Fruit fly (Drosophila melanogaster) whole organism, embryonic: ENCODE data around the gene CG42810.

Experiments used
- Aef1 ChIP-seq: fragments of 200-800 bp; sonication (Bioruptor generic); IDR thresholded peaks from 3 replicates; pipeline ENCODE4 v1.3.6; 2022; ENCODE audit warnings: missing biosample characterization, missing genetic modification characterization
- CG10209 ChIP-seq: fragments of 200-800 bp; sonication (Bioruptor generic); optimal IDR thresholded peaks from 3 replicates; lab custom pipeline; 2017; ENCODE audit warnings: missing biosample characterization, mild to moderate bottlenecking, missing genetic modification characterization, missing genetic modification reagents
- CG10543 ChIP-seq: fragments of 200-800 bp; sonication (Bioruptor generic); optimal IDR thresholded peaks from 3 replicates; lab custom pipeline; 2017; ENCODE audit warnings: missing biosample characterization, mild to moderate bottlenecking, missing genetic modification characterization, moderate library complexity
- CG10959 ChIP-seq: fragments of 200-800 bp; sonication (Bioruptor generic); IDR thresholded peaks from 2 replicates; pipeline ENCODE4 v1.3.6; 2022; ENCODE audit warnings: missing biosample characterization, missing genetic modification characterization
- CG11456 ChIP-seq: fragments of 200-800 bp; sonication (Bioruptor generic); IDR thresholded peaks from 3 replicates; pipeline ENCODE4 v1.3.6; 2022; ENCODE audit warnings: missing biosample characterization, missing genetic modification characterization
- CG12236 ChIP-seq: fragments of 200-800 bp; sonication (Bioruptor generic); optimal IDR thresholded peaks from 2 replicates; lab custom pipeline; 2016; ENCODE audit warnings: missing biosample characterization, missing genetic modification characterization
- CG13894 ChIP-seq: fragments of 200-800 bp; sonication (Bioruptor generic); optimal IDR thresholded peaks from 3 replicates; lab custom pipeline; 2018; ENCODE audit warnings: missing biosample characterization, mild to moderate bottlenecking, missing genetic modification characterization, moderate library complexity
- CG14441 ChIP-seq: fragments of 200-800 bp; sonication (Bioruptor generic); IDR thresholded peaks from 2 replicates; pipeline ENCODE4 v1.3.6; 2022; ENCODE audit warnings: missing biosample characterization, missing genetic modification characterization
- CG17612 ChIP-seq: fragments of 200-800 bp; sonication (Bioruptor generic); IDR thresholded peaks from 2 replicates; pipeline ENCODE4 v1.3.6; 2022; ENCODE audit warnings: missing biosample characterization, missing genetic modification characterization
- CG17829 ChIP-seq: fragments of 200-800 bp; optimal IDR thresholded peaks from 2 replicates; lab custom pipeline; 2019; ENCODE audit warnings: missing biosample characterization, mild to moderate bottlenecking, missing genetic modification characterization, moderate library complexity
- CG17912 ChIP-seq: fragments of 200-800 bp; sonication (Bioruptor generic); optimal IDR thresholded peaks from 2 replicates; lab custom pipeline; 2018; ENCODE audit warnings: missing biosample characterization, mild to moderate bottlenecking, missing genetic modification characterization
- CG1792 ChIP-seq: fragments of 200-800 bp; sonication (Bioruptor generic); optimal IDR thresholded peaks from 2 replicates; lab custom pipeline; 2016; ENCODE audit warnings: missing biosample characterization, missing genetic modification characterization
- CG18011 ChIP-seq: fragments of 200-800 bp; sonication (Bioruptor generic); optimal IDR thresholded peaks from 2 replicates; lab custom pipeline; 2017; ENCODE audit warnings: missing biosample characterization, missing genetic modification characterization, mild to moderate bottlenecking, moderate library complexity, missing genotype
- CG31388 ChIP-seq: fragments of 200-800 bp; sonication (Bioruptor generic); optimal IDR thresholded peaks from 2 replicates; lab custom pipeline; 2016; ENCODE audit warnings: missing biosample characterization, missing genetic modification characterization
- CG34422 ChIP-seq: fragments of 200-800 bp; sonication (Bioruptor generic); IDR thresholded peaks from 3 replicates; pipeline ENCODE4 v1.3.6; 2022; ENCODE audit warnings: missing biosample characterization, missing genetic modification characterization
- CG3847 ChIP-seq: fragments of 200-800 bp; sonication (Bioruptor generic); IDR thresholded peaks from 2 replicates; pipeline ENCODE4 v1.3.6; 2022; ENCODE audit warnings: missing biosample characterization, missing genetic modification characterization
- CG4707 ChIP-seq: fragments of 200-800 bp; sonication (Bioruptor generic); optimal IDR thresholded peaks from 2 replicates; lab custom pipeline; 2018; ENCODE audit warnings: missing biosample characterization, mild to moderate bottlenecking, missing genetic modification characterization, moderate library complexity
- CG5245 ChIP-seq: fragments of 200-800 bp; sonication (Bioruptor generic); optimal IDR thresholded peaks from 3 replicates; lab custom pipeline; 2016; ENCODE audit warnings: missing biosample characterization, missing genetic modification characterization
- CG6791 ChIP-seq: fragments of 200-800 bp; sonication (Bioruptor generic); IDR thresholded peaks from 3 replicates; pipeline ENCODE4 v1.3.6; 2022; ENCODE audit warnings: missing biosample characterization, missing genetic modification characterization; ENCODE audit not compliant: partially characterized antibody
- CG7786 ChIP-seq: fragments of 200-800 bp; sonication (Bioruptor generic); optimal IDR thresholded peaks from 2 replicates; lab custom pipeline; 2016; ENCODE audit warnings: missing biosample characterization, missing genetic modification characterization
- CG7928 ChIP-seq: fragments of 200-800 bp; sonication (Bioruptor generic); optimal IDR thresholded peaks from 2 replicates; lab custom pipeline; 2017; ENCODE audit warnings: missing biosample characterization, mild to moderate bottlenecking, missing genetic modification characterization
- CG8765 ChIP-seq: fragments of 200-800 bp; sonication (Bioruptor generic); IDR thresholded peaks from 2 replicates; pipeline ENCODE4 v1.3.6; 2022; ENCODE audit warnings: missing biosample characterization, missing genetic modification characterization
- CHES-1-like ChIP-seq: fragments of 200-800 bp; sonication (Bioruptor generic); optimal IDR thresholded peaks from 2 replicates; lab custom pipeline; 2016; ENCODE audit warnings: missing biosample characterization, missing genetic modification characterization
- Dll ChIP-seq: fragments of 200-800 bp; sonication (Bioruptor generic); IDR thresholded peaks from 4 replicates; pipeline ENCODE4 v1.3.6; 2022; ENCODE audit warnings: missing biosample characterization, missing genetic modification characterization; ENCODE audit not compliant: partially characterized antibody
- Drgx ChIP-seq: fragments of 200-800 bp; sonication (Bioruptor generic); IDR thresholded peaks from 2 replicates; pipeline ENCODE4 v1.3.6; 2022; ENCODE audit warnings: missing biosample characterization, missing genetic modification characterization
- Elba2 ChIP-seq: fragments of 200-800 bp; sonication (Bioruptor generic); optimal IDR thresholded peaks from 3 replicates; lab custom pipeline; 2016; ENCODE audit warnings: missing biosample characterization, missing genetic modification characterization
- HLH3B ChIP-seq: fragments of 200-800 bp; sonication (Bioruptor generic); IDR thresholded peaks from 2 replicates; pipeline ENCODE4 v1.3.6; 2022; ENCODE audit warnings: missing biosample characterization, missing genetic modification characterization
- HmgD ChIP-seq: fragments of 200-800 bp; sonication (Bioruptor generic); optimal IDR thresholded peaks from 3 replicates; lab custom pipeline; 2016; ENCODE audit warnings: missing biosample characterization, missing genetic modification characterization
- Hr3 ChIP-seq: fragments of 200-800 bp; sonication (Bioruptor generic); optimal IDR thresholded peaks from 3 replicates; lab custom pipeline; 2016; ENCODE audit warnings: missing biosample characterization, missing genetic modification characterization
- Hr39 ChIP-seq: fragments of >200 bp; optimal IDR thresholded peaks from 2 replicates; lab custom pipeline; 2017
- Kr ChIP-seq: fragments of 200-800 bp; sonication (Bioruptor generic); optimal IDR thresholded peaks from 2 replicates; lab custom pipeline; 2017; ENCODE audit warnings: missing biosample characterization, mild to moderate bottlenecking, missing genetic modification characterization
- Mad ChIP-seq: fragments of 200-800 bp; sonication (Bioruptor generic); optimal IDR thresholded peaks from 2 replicates; lab custom pipeline; 2016; ENCODE audit warnings: missing biosample characterization, missing genetic modification characterization
- Oaz ChIP-seq: fragments of 200-800 bp; sonication (Bioruptor generic); IDR thresholded peaks from 2 replicates; pipeline ENCODE4 v1.3.6; 2022; ENCODE audit warnings: missing biosample characterization, missing genetic modification characterization
- Ravus ChIP-seq: fragments of 200-800 bp; sonication (Bioruptor generic); IDR thresholded peaks from 2 replicates; pipeline ENCODE4 v1.3.6; 2022; ENCODE audit warnings: missing biosample characterization, missing genetic modification characterization
- Rx ChIP-seq: fragments of 200-800 bp; sonication (Bioruptor generic); IDR thresholded peaks from 2 replicates; pipeline ENCODE4 v1.3.6; 2022; ENCODE audit warnings: missing biosample characterization, missing genetic modification characterization
- Tbp ChIP-seq: fragments of >200 bp; optimal IDR thresholded peaks from 2 replicates; lab custom pipeline; 2018; ENCODE audit warnings: missing biosample characterization, missing genetic modification characterization
- chif ChIP-seq, 2 experiments: fragments of 200-800 bp; sonication (Bioruptor generic); optimal IDR thresholded peaks; 3 replicates each; lab custom pipeline; 2016; ENCODE audit warnings: missing biosample characterization in 2 of 2, missing genetic modification characterization in 2 of 2
- dysf ChIP-seq: fragments of 200-800 bp; sonication (Bioruptor generic); IDR thresholded peaks from 3 replicates; pipeline ENCODE4 v1.3.6; 2022; ENCODE audit warnings: missing biosample characterization, missing genetic modification characterization
- eve ChIP-seq, 2 experiments: fragments of >200 bp; optimal IDR thresholded peaks; 2 replicates each; lab custom pipeline; 2017; ENCODE audit warnings: missing biosample characterization in 2 of 2, missing genetic modification characterization in 2 of 2
- fd3F ChIP-seq: fragments of 200-800 bp; sonication (Bioruptor generic); optimal IDR thresholded peaks from 2 replicates; lab custom pipeline; 2018; ENCODE audit warnings: missing biosample characterization, mild to moderate bottlenecking, missing genetic modification characterization, moderate library complexity
- fru ChIP-seq: fragments of >200 bp; optimal IDR thresholded peaks from 2 replicates; lab custom pipeline; 2017
- gro ChIP-seq: fragments of 200-800 bp; sonication (Bioruptor generic); optimal IDR thresholded peaks from 2 replicates; lab custom pipeline; 2016; ENCODE audit warnings: missing biosample characterization, missing genetic modification characterization
- insv ChIP-seq, 2 experiments: fragments of 200-800 bp; sonication (Bioruptor generic); optimal IDR thresholded peaks; 3 replicates each; lab custom pipeline; 2016 to 2018; ENCODE audit warnings: missing biosample characterization in 2 of 2, missing genetic modification characterization in 2 of 2
- org-1 ChIP-seq: fragments of 200-800 bp; sonication (Bioruptor generic); optimal IDR thresholded peaks from 2 replicates; lab custom pipeline; 2017; ENCODE audit warnings: missing biosample characterization, missing genetic modification characterization
- psq ChIP-seq: fragments of 200-800 bp; sonication (Bioruptor generic); optimal IDR thresholded peaks from 2 replicates; lab custom pipeline; 2017; ENCODE audit warnings: missing biosample characterization, missing genetic modification characterization
- scrt ChIP-seq: fragments of 200-800 bp; sonication (Bioruptor generic); optimal IDR thresholded peaks from 2 replicates; lab custom pipeline; 2018; ENCODE audit warnings: missing biosample characterization, mild to moderate bottlenecking, missing genetic modification characterization, moderate library complexity
- sima ChIP-seq: fragments of 200-800 bp; sonication (Bioruptor generic); optimal IDR thresholded peaks from 2 replicates; lab custom pipeline; 2016; ENCODE audit warnings: missing biosample characterization, missing genetic modification characterization
- sqz ChIP-seq: fragments of 200-800 bp; sonication (Bioruptor generic); optimal IDR thresholded peaks from 3 replicates; lab custom pipeline; 2018; ENCODE audit warnings: missing biosample characterization, mild to moderate bottlenecking, missing genetic modification characterization
- ssp ChIP-seq: fragments of 200-800 bp; sonication (Bioruptor generic); IDR thresholded peaks from 2 replicates; pipeline ENCODE4 v1.3.6; 2022; ENCODE audit warnings: missing biosample characterization, missing genetic modification characterization
- toy ChIP-seq: fragments of 200-800 bp; sonication (Bioruptor generic); IDR thresholded peaks from 2 replicates; pipeline ENCODE4 v1.3.6; 2022; ENCODE audit warnings: missing biosample characterization, missing genetic modification characterization
- zfh2 ChIP-seq: fragments of 200-800 bp; sonication (Bioruptor generic); optimal IDR thresholded peaks from 2 replicates; lab custom pipeline; 2016; ENCODE audit warnings: missing biosample characterization, missing genetic modification characterization

CG42810 gene

dm6 chr2L:13414525-13415481 is 44.7 kb upstream of the CG42810 start, which contains the start of the genes CG16956, CG42784 and CG43850 (continued):
- TF ChIP-seq toy (GFP tag; lab: Robert Waterston, UW) (no peak), eve (GFP tag; optimal IDR thresholded peaks at IDR 0.05; lab: Kevin White, UChicago) (no peak), Dll (no peak), HLH3B (GFP tag; lab: Robert Waterston, UW) (no peak; the same call in 1 of the 2 replicates), CG11456 (no peak), CG17912 (GFP tag; lab: Kevin White, UChicago) (peak; percentile 71), sima (GFP tag; lab: Kevin White, UChicago) (no peak), CG17829 (tag; lab: Kevin White, UChicago) (no peak), org-1 (GFP tag; lab: Kevin White, UChicago) (peak; percentile 68), CG3847 (GFP tag; lab: Robert Waterston, UW) (no peak; the same call in none of the 2 replicates), insv (GFP tag; optimal IDR thresholded peaks at IDR 0.05; lab: Kevin White, UChicago) (peak in 1 of 2 experiments; percentile 49), scrt (GFP tag; lab: Kevin White, UChicago) (peak; percentile 78), CG10209 (peak; percentile 45), Mad (peak; percentile 35), chif (GFP tag; optimal IDR thresholded peaks at IDR 0.05; lab: Kevin White, UChicago) (no peak), CG1792 (GFP tag; lab: Kevin White, UChicago) (no peak), CG31388 (GFP tag; lab: Kevin White, UChicago) (no peak), CG13894 (tag; lab: Kevin White, UChicago) (peak; percentile 74), CG34422 (no peak), CG17612 (GFP tag; lab: Robert Waterston, UW) (no peak), Aef1 (GFP tag; lab: Robert Waterston, UW) (no peak), HmgD (GFP tag; lab: Kevin White, UChicago) (no peak), ssp (GFP tag; lab: Robert Waterston, UW) (no peak), Elba2 (GFP tag; lab: Kevin White, UChicago) (no peak), Oaz (no peak), CG18011 (peak; percentile 13), CHES-1-like (GFP tag; lab: Kevin White, UChicago) (no peak), Drgx (no peak), sqz (peak; percentile 26), Kr (GFP tag; lab: Kevin White, UChicago) (no peak), Tbp (no peak), fd3F (GFP tag; lab: Kevin White, UChicago) (peak; percentile 59), CG12236 (GFP tag; lab: Kevin White, UChicago) (no peak), Hr3 (GFP tag; lab: Kevin White, UChicago) (no peak), Ravus (no peak), CG5245 (GFP tag; lab: Kevin White, UChicago) (no peak), CG14441 (GFP tag; lab: Robert Waterston, UW) (0 out of 2 replicates have a peak, but pooled peaks have one; percentile 11), Rx (GFP tag; lab: Robert Waterston, UW) (no peak), CG4707 (GFP tag; lab: Kevin White, UChicago) (peak; percentile 53), CG6791 (GFP tag; lab: Robert Waterston, UW) (no peak), CG10959 (no peak), CG10543 (GFP tag; lab: Kevin White, UChicago) (peak; percentile 83), Hr39 (lab: Kevin White, UChicago) (no peak), dysf (GFP tag; lab: Robert Waterston, UW) (peak; percentile 37; the same call in 2 of the 3 replicates), fru (no peak), zfh2 (GFP tag; lab: Kevin White, UChicago) (no peak), CG8765 (GFP tag; lab: Robert Waterston, UW) (no peak), CG7928 (no peak), psq (GFP tag; lab: Kevin White, UChicago) (no peak), CG7786 (no peak), gro (GFP tag; lab: Kevin White, UChicago) (peak; percentile 5)
